Fruit fly (Drosophila melanogaster) whole organism, embryonic: ENCODE measurements around the gene Syx5.

Experiments
- Abd-B ChIP-seq: fragments of 200-800 bp; sonication (Bioruptor generic); optimal IDR thresholded peaks from 2 replicates; lab custom pipeline; 2018; ENCODE audit warnings: missing biosample characterization, mild to moderate bottlenecking, missing genetic modification characterization, moderate library complexity
- CG10209 ChIP-seq: fragments of 200-800 bp; sonication (Bioruptor generic); optimal IDR thresholded peaks from 3 replicates; lab custom pipeline; 2017; ENCODE audit warnings: missing biosample characterization, mild to moderate bottlenecking, missing genetic modification characterization, missing genetic modification reagents
- CG10267 ChIP-seq: fragments of 200-800 bp; sonication (Bioruptor generic); optimal IDR thresholded peaks from 2 replicates; lab custom pipeline; 2018; ENCODE audit warnings: missing biosample characterization, mild to moderate bottlenecking, missing genetic modification characterization, moderate library complexity
- CG10321 ChIP-seq: fragments of 200-800 bp; sonication (Bioruptor generic); IDR thresholded peaks from 2 replicates; pipeline ENCODE4 v1.3.6; 2022; ENCODE audit warnings: missing biosample characterization, missing genetic modification characterization
- CG10979 ChIP-seq: fragments of 200-800 bp; sonication (Bioruptor generic); optimal IDR thresholded peaks from 2 replicates; lab custom pipeline; 2018; ENCODE audit warnings: missing biosample characterization, mild to moderate bottlenecking, missing genetic modification characterization, moderate library complexity
- CG11085 ChIP-seq: fragments of 200-800 bp; sonication (Bioruptor generic); IDR thresholded peaks from 2 replicates; pipeline ENCODE4 v1.3.6; 2022; ENCODE audit warnings: missing biosample characterization, missing genetic modification characterization
- CG11398 ChIP-seq: fragments of 200-800 bp; sonication (Bioruptor generic); optimal IDR thresholded peaks from 2 replicates; lab custom pipeline; 2016; ENCODE audit warnings: missing biosample characterization, missing genetic modification characterization
- CG13624 ChIP-seq: fragments of 200-800 bp; sonication (Bioruptor generic); optimal IDR thresholded peaks from 2 replicates; lab custom pipeline; 2016; ENCODE audit warnings: missing biosample characterization, missing genetic modification characterization
- CG16863 ChIP-seq: fragments of 200-800 bp; sonication (Bioruptor generic); optimal IDR thresholded peaks from 3 replicates; lab custom pipeline; 2016; ENCODE audit warnings: missing biosample characterization, missing genetic modification characterization
- CG17186 ChIP-seq: fragments of 200-800 bp; sonication (Bioruptor generic); optimal IDR thresholded peaks from 3 replicates; lab custom pipeline; 2017; ENCODE audit warnings: missing biosample characterization, missing genetic modification reagents, missing genetic modification characterization
- CG17568 ChIP-seq: fragments of 200-800 bp; sonication (Bioruptor generic); optimal IDR thresholded peaks from 2 replicates; lab custom pipeline; 2018; ENCODE audit warnings: missing biosample characterization, mild to moderate bottlenecking, missing genetic modification characterization, moderate library complexity
- CG1792 ChIP-seq: fragments of 200-800 bp; sonication (Bioruptor generic); optimal IDR thresholded peaks from 2 replicates; lab custom pipeline; 2016; ENCODE audit warnings: missing biosample characterization, missing genetic modification characterization
- CG34422 ChIP-seq: fragments of 200-800 bp; sonication (Bioruptor generic); IDR thresholded peaks from 3 replicates; pipeline ENCODE4 v1.3.6; 2022; ENCODE audit warnings: missing biosample characterization, missing genetic modification characterization
- CG4282 ChIP-seq: fragments of 200-800 bp; sonication (Bioruptor generic); optimal IDR thresholded peaks from 2 replicates; lab custom pipeline; 2016; ENCODE audit warnings: missing biosample characterization, missing genetic modification characterization
- CG4360 ChIP-seq: fragments of 200-800 bp; sonication (Bioruptor generic); IDR thresholded peaks from 2 replicates; pipeline ENCODE4 v1.3.6; 2022; ENCODE audit warnings: missing biosample characterization, missing genetic modification characterization
- CG6765 ChIP-seq: fragments of 200-800 bp; sonication (Bioruptor generic); optimal IDR thresholded peaks from 3 replicates; lab custom pipeline; 2017; ENCODE audit warnings: missing biosample characterization, mild to moderate bottlenecking, missing genetic modification characterization
- CG6791 ChIP-seq: fragments of 200-800 bp; sonication (Bioruptor generic); IDR thresholded peaks from 3 replicates; pipeline ENCODE4 v1.3.6; 2022; ENCODE audit warnings: missing biosample characterization, missing genetic modification characterization; ENCODE audit not compliant: partially characterized antibody
- CG9609 ChIP-seq: fragments of 200-800 bp; sonication (Bioruptor generic); optimal IDR thresholded peaks from 3 replicates; lab custom pipeline; 2016; ENCODE audit warnings: missing biosample characterization, missing genetic modification characterization
- CG9797 ChIP-seq: fragments of 200-800 bp; sonication (Bioruptor generic); optimal IDR thresholded peaks from 3 replicates; lab custom pipeline; 2018; ENCODE audit warnings: missing biosample characterization, mild to moderate bottlenecking, missing genetic modification characterization
- Camta ChIP-seq: fragments of 200-800 bp; sonication (Bioruptor generic); optimal IDR thresholded peaks from 2 replicates; lab custom pipeline; 2016; ENCODE audit warnings: missing biosample characterization, missing genetic modification characterization
- Dref ChIP-seq: fragments of 200-800 bp; sonication (Bioruptor generic); IDR thresholded peaks from 2 replicates; pipeline ENCODE4 v1.3.6; 2022; ENCODE audit warnings: missing biosample characterization, missing genetic modification characterization
- Fer3 ChIP-seq: fragments of 200-800 bp; sonication (Bioruptor generic); optimal IDR thresholded peaks from 2 replicates; lab custom pipeline; 2018; ENCODE audit warnings: missing biosample characterization, mild to moderate bottlenecking, missing genetic modification characterization, moderate library complexity
- NC2β ChIP-seq: fragments of 200-800 bp; sonication (Bioruptor generic); optimal IDR thresholded peaks from 2 replicates; lab custom pipeline; 2016; ENCODE audit warnings: missing biosample characterization, missing genetic modification characterization
- Neu2 ChIP-seq: fragments of 200-800 bp; sonication (Bioruptor generic); optimal IDR thresholded peaks from 3 replicates; lab custom pipeline; 2016; ENCODE audit warnings: missing biosample characterization, missing genetic modification characterization, borderline replicate concordance
- Ravus ChIP-seq: fragments of 200-800 bp; sonication (Bioruptor generic); IDR thresholded peaks from 2 replicates; pipeline ENCODE4 v1.3.6; 2022; ENCODE audit warnings: missing biosample characterization, missing genetic modification characterization
- Xrp1 ChIP-seq: fragments of 200-800 bp; sonication (Bioruptor generic); IDR thresholded peaks from 2 replicates; pipeline ENCODE4 v1.3.6; 2022; ENCODE audit warnings: missing biosample characterization, missing genetic modification characterization
- al ChIP-seq: fragments of 200-800 bp; sonication (Bioruptor generic); IDR thresholded peaks from 2 replicates; pipeline ENCODE4 v1.3.6; 2022; ENCODE audit warnings: missing biosample characterization, missing genetic modification characterization
- aop ChIP-seq: fragments of 200-800 bp; sonication (Bioruptor generic); IDR thresholded peaks from 2 replicates; pipeline ENCODE4 v1.3.6; 2022; ENCODE audit warnings: missing biosample characterization, missing genetic modification characterization
- ase ChIP-seq: fragments of 200-800 bp; sonication (Bioruptor generic); IDR thresholded peaks from 3 replicates; pipeline ENCODE4 v1.3.6; 2022; ENCODE audit warnings: missing biosample characterization, missing genetic modification characterization
- ash1 ChIP-seq: fragments of 200-800 bp; sonication (Bioruptor generic); optimal IDR thresholded peaks from 2 replicates; lab custom pipeline; 2018; ENCODE audit warnings: missing biosample characterization, mild to moderate bottlenecking, missing genetic modification characterization
- az2 ChIP-seq: fragments of 200-800 bp; sonication (Bioruptor generic); optimal IDR thresholded peaks from 3 replicates; lab custom pipeline; 2016; ENCODE audit warnings: missing biosample characterization, missing genetic modification characterization
- bab2 ChIP-seq: fragments of 200-800 bp; sonication (Bioruptor generic); optimal IDR thresholded peaks from 2 replicates; lab custom pipeline; 2016; ENCODE audit warnings: missing biosample characterization, missing genetic modification characterization
- cad ChIP-seq: fragments of >200 bp; optimal IDR thresholded peaks from 2 replicates; lab custom pipeline; 2017; ENCODE audit warnings: missing biosample characterization, missing genetic modification characterization
- chif ChIP-seq, 2 experiments: fragments of 200-800 bp; sonication (Bioruptor generic); optimal IDR thresholded peaks; 3 replicates each; lab custom pipeline; 2016; ENCODE audit warnings: missing biosample characterization in 2 of 2, missing genetic modification characterization in 2 of 2
- ci ChIP-seq: fragments of 200-800 bp; sonication (Bioruptor generic); IDR thresholded peaks from 3 replicates; pipeline ENCODE4 v1.3.6; 2022; ENCODE audit warnings: missing biosample characterization, missing genetic modification characterization
- crol ChIP-seq: fragments of 200-800 bp; sonication (Bioruptor generic); IDR thresholded peaks from 2 replicates; pipeline ENCODE4 v1.3.6; 2022; ENCODE audit warnings: missing biosample characterization, missing genetic modification characterization
- dimm ChIP-seq: fragments of 200-800 bp; sonication (Bioruptor generic); IDR thresholded peaks from 2 replicates; pipeline ENCODE4 v1.3.6; 2022; ENCODE audit warnings: missing biosample characterization, missing genetic modification characterization
- fd64A ChIP-seq: fragments of 200-800 bp; sonication (Bioruptor generic); optimal IDR thresholded peaks from 3 replicates; lab custom pipeline; 2018; ENCODE audit warnings: missing biosample characterization, mild to moderate bottlenecking, missing genetic modification characterization
- gce ChIP-seq: fragments of 200-800 bp; sonication (Bioruptor generic); IDR thresholded peaks from 3 replicates; pipeline ENCODE4 v1.3.6; 2022; ENCODE audit warnings: missing biosample characterization, missing genetic modification characterization
- lab ChIP-seq: fragments of 200-800 bp; sonication (Bioruptor generic); optimal IDR thresholded peaks from 3 replicates; lab custom pipeline; 2017; ENCODE audit warnings: missing biosample characterization, missing genetic modification characterization, mild to moderate bottlenecking, moderate library complexity, missing genetic modification reagents
- lola ChIP-seq, 3 experiments: fragments of >200 bp in 2 of 3; fragments of 200-800 bp in 1 of 3; sonication (Bioruptor generic) in 1 of 3; optimal IDR thresholded peaks; 2 replicates each; lab custom pipeline; 2017 to 2019; ENCODE audit warnings: missing biosample characterization in 3 of 3, missing genetic modification characterization in 3 of 3, mild to moderate bottlenecking in 1 of 3, moderate library complexity in 1 of 3
- nmo ChIP-seq: fragments of 200-800 bp; sonication (Bioruptor generic); optimal IDR thresholded peaks from 2 replicates; lab custom pipeline; 2018; ENCODE audit warnings: missing biosample characterization, mild to moderate bottlenecking, missing genetic modification characterization, moderate library complexity
- odd ChIP-seq: fragments of 200-800 bp; sonication (Bioruptor generic); optimal IDR thresholded peaks from 2 replicates; lab custom pipeline; 2017; ENCODE audit warnings: missing biosample characterization, mild to moderate bottlenecking, missing genetic modification characterization
- onecut ChIP-seq: fragments of 200-800 bp; sonication (Bioruptor generic); IDR thresholded peaks from 2 replicates; pipeline ENCODE4 v1.3.6; 2022; ENCODE audit warnings: missing biosample characterization, missing genetic modification characterization
- otp ChIP-seq: fragments of 200-800 bp; sonication (Bioruptor generic); IDR thresholded peaks from 3 replicates; pipeline ENCODE4, ENCODE4 v1.3.6; 2022; ENCODE audit warnings: missing biosample characterization, missing genetic modification characterization
- pzg ChIP-seq: fragments of 200-800 bp; sonication (Bioruptor generic); optimal IDR thresholded peaks from 3 replicates; lab custom pipeline; 2018; ENCODE audit warnings: missing biosample characterization, mild to moderate bottlenecking, missing genetic modification characterization, moderate library complexity
- sc ChIP-seq, 3 experiments: fragments of >200 bp in 2 of 3; fragments of 200-800 bp in 1 of 3; sonication (Bioruptor generic) in 1 of 3; optimal IDR thresholded peaks; 2 replicates in 2 of 3; 3 replicates in 1 of 3; lab custom pipeline; 2017; ENCODE audit warnings: mild to moderate bottlenecking in 1 of 3, missing biosample characterization in 1 of 3, missing genetic modification characterization in 1 of 3, missing genetic modification reagents in 1 of 3
- seq ChIP-seq: fragments of 200-800 bp; sonication (Bioruptor generic); IDR thresholded peaks from 2 replicates; pipeline ENCODE4 v1.3.6; 2022; ENCODE audit warnings: missing biosample characterization, missing genetic modification characterization
- sna ChIP-seq: fragments of 200-800 bp; sonication (Bioruptor generic); IDR thresholded peaks from 2 replicates; pipeline ENCODE4 v1.3.6; 2022; ENCODE audit warnings: missing biosample characterization, missing genetic modification characterization; ENCODE audit not compliant: partially characterized antibody
- so ChIP-seq: fragments of 200-800 bp; sonication (Bioruptor generic); IDR thresholded peaks from 3 replicates; pipeline ENCODE4 v1.3.6; 2022; ENCODE audit warnings: missing biosample characterization, missing genetic modification characterization
- stwl ChIP-seq: fragments of 200-800 bp; sonication (Bioruptor generic); optimal IDR thresholded peaks from 3 replicates; lab custom pipeline; 2018; ENCODE audit warnings: missing biosample characterization, mild to moderate bottlenecking, missing genetic modification characterization, moderate library complexity
- sug ChIP-seq: fragments of 200-800 bp; optimal IDR thresholded peaks from 2 replicates; lab custom pipeline; 2019; ENCODE audit warnings: missing biosample characterization, mild to moderate bottlenecking, missing genetic modification characterization, moderate library complexity

The Syx5 gene

DNA sequence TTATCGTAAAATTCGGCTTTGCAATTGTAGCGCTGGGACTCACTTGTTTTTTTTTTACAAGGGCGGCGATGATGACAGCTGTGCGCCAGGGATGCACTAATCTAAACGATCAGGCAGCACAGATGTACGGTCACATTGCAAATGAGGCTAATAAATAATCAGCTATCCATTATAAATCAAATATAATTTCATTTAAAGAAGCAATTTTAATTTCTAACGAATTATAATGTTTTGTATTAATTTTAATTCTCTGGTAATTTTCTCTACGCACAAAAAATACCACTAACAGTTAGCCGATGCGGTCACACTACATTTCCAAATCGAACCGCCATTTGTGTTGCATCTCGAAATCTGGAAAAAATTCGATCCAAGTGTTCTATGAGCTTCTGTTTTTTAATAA, 3.5 kb downstream of the Syx5 start, which contains the start of the genes cni and fzy (continued):
- TF ChIP-seq onecut (GFP tag; lab: Robert Waterston, UW) (no peak), Dref (GFP tag; lab: Robert Waterston, UW) (no peak), ash1 (GFP tag; lab: Kevin White, UChicago) (no peak), az2 (peak; percentile 12), sug (tag; lab: Kevin White, UChicago) (peak; percentile 32), CG13624 (GFP tag; lab: Kevin White, UChicago) (peak; percentile 11), CG10267 (peak; percentile 72), CG9609 (GFP tag; lab: Kevin White, UChicago) (no peak), CG17186 (peak; percentile 68), stwl (tag; lab: Kevin White, UChicago) (peak; percentile 69), CG1792 (no peak), CG10979 (tag; lab: Kevin White, UChicago) (no peak), Xrp1 (GFP tag; lab: Robert Waterston, UW) (peak; percentile 35; the same call in 1 of the 2 replicates), sna (no peak), ci (GFP tag; lab: Robert Waterston, UW) (no peak), al (GFP tag; lab: Robert Waterston, UW) (no peak), CG6765 (GFP tag; lab: Kevin White, UChicago) (no peak), CG17568 (GFP tag; lab: Kevin White, UChicago) (no peak), pzg (GFP tag; lab: Kevin White, UChicago) (peak; percentile 92), Abd-B (no peak), fd64A (GFP tag; lab: Kevin White, UChicago) (no peak), gce (GFP tag; lab: Robert Waterston, UW) (no peak), CG4360 (GFP tag; lab: Robert Waterston, UW) (no peak), CG9797 (GFP tag; lab: Kevin White, UChicago) (peak; percentile 98), CG4282 (GFP tag; lab: Kevin White, UChicago) (no peak), crol (GFP tag; lab: Robert Waterston, UW) (no peak), CG6791 (GFP tag; lab: Robert Waterston, UW) (no peak), CG11398 (GFP tag; lab: Kevin White, UChicago) (no peak), aop (GFP tag; lab: Robert Waterston, UW) (no peak), sc (optimal IDR thresholded peaks at IDR 0.05; lab: Kevin White, UChicago) (no peak), sc (GFP tag; optimal IDR thresholded peaks at IDR 0.05; lab: Kevin White, UChicago) (no peak), otp (GFP tag; lab: Robert Waterston, UW) (no peak), seq (no peak), NC2β (GFP tag; lab: Kevin White, UChicago) (no peak), nmo (GFP tag; lab: Kevin White, UChicago) (peak; percentile 73), chif (GFP tag; optimal IDR thresholded peaks at IDR 0.05; lab: Kevin White, UChicago) (no peak), Fer3 (tag; lab: Kevin White, UChicago) (no peak), Camta (GFP tag; lab: Kevin White, UChicago) (peak; percentile 22), CG10321 (GFP tag; lab: Robert Waterston, UW) (no peak), bab2 (peak; percentile 23), Neu2 (GFP tag; lab: Kevin White, UChicago) (no peak), CG34422 (GFP tag; lab: Robert Waterston, UW) (no peak), so (no peak), ase (GFP tag; lab: Robert Waterston, UW) (no peak), lola (GFP tag; optimal IDR thresholded peaks at IDR 0.05; lab: Kevin White, UChicago) (no peak), odd (GFP tag; lab: Kevin White, UChicago) (no peak), CG16863 (no peak), Ravus (GFP tag; lab: Robert Waterston, UW) (no peak), lab (GFP tag; lab: Kevin White, UChicago) (no peak), CG11085 (GFP tag; lab: Robert Waterston, UW) (no peak), CG10209 (peak; percentile 11), dimm (no peak), cad (GFP tag; lab: Kevin White, UChicago) (no peak)
